Fruit fly (Drosophila melanogaster) Kc167 (cell line): ENCODE data around the gene CG10365.

Source experiments
- Myc ChIP-seq: fragments of >200 bp; optimal IDR thresholded peaks from 2 replicates; lab custom pipeline; 2017; ENCODE audit warnings: missing external identifiers
- h ChIP-seq: fragments of >200 bp; optimal IDR thresholded peaks from 3 replicates; lab custom pipeline; 2018; ENCODE audit warnings: missing external identifiers
- psq ChIP-seq: fragments of >200 bp; optimal IDR thresholded peaks from 2 replicates; lab custom pipeline; 2017; ENCODE audit warnings: missing external identifiers

dm6 chr3R:23702461-23702860 lies 20.7 kb upstream of the CG10365 start, which contains the start of gene Qsox4:
- TF ChIP-seq Myc (lab: Kevin White, UChicago): no peak
- no peak for TF ChIP-seq psq (lab: Kevin White, UChicago)
- no peak for TF ChIP-seq h (lab: Kevin White, UChicago)
